Worm (Caenorhabditis elegans) whole organism, late embryonic: ENCODE results near the gene ZC13.10.

Experiments used
- K02D7.2 ChIP-seq: sonication (generic microtip); optimal IDR thresholded peaks from 2 replicates; lab custom pipeline; 2017; ENCODE audit warnings: mild to moderate bottlenecking, missing genetic modification characterization, missing compliant biosample characterization
- ceh-9 ChIP-seq: sonication (generic microtip); optimal IDR thresholded peaks from 2 replicates; lab custom pipeline; 2016; ENCODE audit warnings: mild to moderate bottlenecking, missing genetic modification characterization, inconsistent platforms, missing compliant biosample characterization
- che-1 ChIP-seq: sonication (generic microtip); optimal IDR thresholded peaks from 2 replicates; lab custom pipeline; 2016; ENCODE audit warnings: mild to moderate bottlenecking, missing genetic modification characterization, missing compliant biosample characterization
- hlh-13 ChIP-seq: fragments of 200-800 bp; sonication (Bioruptor generic); optimal IDR thresholded peaks from 2 replicates; lab custom pipeline; 2018; ENCODE audit warnings: mild to moderate bottlenecking, missing genetic modification characterization, missing compliant biosample characterization
- pqm-1 ChIP-seq: sonication (generic microtip); optimal IDR thresholded peaks from 2 replicates; lab custom pipeline; 2016; ENCODE audit warnings: missing genetic modification characterization, missing compliant biosample characterization

DNA sequence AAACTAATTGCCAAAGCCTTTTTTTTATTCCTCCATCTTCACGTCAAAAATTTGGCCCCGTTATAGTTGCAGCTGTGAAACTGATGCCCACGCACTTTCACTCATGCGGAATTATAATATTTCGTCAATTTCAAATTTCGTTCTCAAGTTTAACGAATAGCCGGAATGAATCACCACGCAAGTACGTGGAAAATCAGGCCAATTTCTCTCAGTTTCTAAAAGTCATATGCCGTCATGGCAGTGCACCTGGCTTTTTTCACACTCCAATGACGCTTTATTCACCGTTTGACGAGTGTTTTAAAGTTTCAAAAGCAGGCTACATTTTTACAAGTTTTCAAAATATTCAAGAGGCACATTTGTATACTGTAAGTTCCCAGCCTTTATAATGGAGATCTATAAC, 45.5 kb upstream of the ZC13.10 start:
- TF ChIP-seq che-1 = no peak
- no peak for TF ChIP-seq K02D7.2 (tag; lab: Kevin White, UChicago)
- no peak for TF ChIP-seq hlh-13 (GFP tag; lab: Kevin White, UChicago)
- no peak for TF ChIP-seq ceh-9 (tag; lab: Kevin White, UChicago)
- no peak for TF ChIP-seq pqm-1 (tag; lab: Kevin White, UChicago)
